Fruit fly (Drosophila melanogaster): Measurements from ENCODE around the gene Six4.

The Six4 gene

dm6 chr3L:20837040-20837830 lies 44.7 kb upstream of the Six4 start, which contains the start of gene CG13255 (continued):
- TF ChIP-seq CG18764 (GFP tag; optimal IDR thresholded peaks at IDR 0.05) (no peak), ind (GFP tag; optimal IDR thresholded peaks at IDR 0.05) (peak; percentile 53), jigr1 (GFP tag; IDR thresholded peaks at IDR 0.05) (no peak), CG3407 (GFP tag; optimal IDR thresholded peaks at IDR 0.05) (no peak), CG2712 (tag; optimal IDR thresholded peaks at IDR 0.05) (peak; percentile 3), Fer3 (tag; optimal IDR thresholded peaks at IDR 0.05) (no peak), tx (GFP tag; optimal IDR thresholded peaks at IDR 0.05) (peak; percentile 13), Dfd (GFP tag; optimal IDR thresholded peaks at IDR 0.05) (no peak), dan (GFP tag; IDR thresholded peaks at IDR 0.05) (no peak), CG4328 (GFP tag; optimal IDR thresholded peaks at IDR 0.05) (no peak), lola (GFP tag; optimal IDR thresholded peaks at IDR 0.05) (no peak), ara (GFP tag; IDR thresholded peaks at IDR 0.05) (no peak), al (GFP tag; IDR thresholded peaks at IDR 0.05) (0 out of 2 replicates have a peak, but pooled peaks have one; percentile 25), yki (optimal IDR thresholded peaks at IDR 0.05) (no peak), CG5180 (GFP tag; optimal IDR thresholded peaks at IDR 0.05) (no peak), twi (tag; optimal IDR thresholded peaks at IDR 0.05) (peak; percentile 2), Mes4 (GFP tag; optimal IDR thresholded peaks at IDR 0.05) (no peak), zfh2 (GFP tag; optimal IDR thresholded peaks at IDR 0.05) (peak; percentile 64), C15 (GFP tag; IDR thresholded peaks at IDR 0.05) (no peak), CG6854 (GFP tag; optimal IDR thresholded peaks at IDR 0.05) (no peak), Trl (optimal IDR thresholded peaks at IDR 0.05) (no peak), Trl (GFP tag; optimal IDR thresholded peaks at IDR 0.05) (peak; percentile 24), pzg (GFP tag; optimal IDR thresholded peaks at IDR 0.05) (no peak), psq (GFP tag; optimal IDR thresholded peaks at IDR 0.05) (no peak), Atf3 (GFP tag; optimal IDR thresholded peaks at IDR 0.05) (no peak), vvl (GFP tag; IDR thresholded peaks at IDR 0.05) (no peak), Blimp-1 (GFP tag; optimal IDR thresholded peaks at IDR 0.05) (peak; percentile 24), Bteb2 (GFP tag; optimal IDR thresholded peaks at IDR 0.05) (peak; percentile 47), CG2116 (GFP tag; optimal IDR thresholded peaks at IDR 0.05) (no peak), NfI (GFP tag; optimal IDR thresholded peaks at IDR 0.05) (peak; percentile 52), Elba2 (GFP tag; optimal IDR thresholded peaks at IDR 0.05) (no peak), org-1 (GFP tag; optimal IDR thresholded peaks at IDR 0.05) (peak; percentile 59), CG14860 (GFP tag; IDR thresholded peaks at IDR 0.05; ENCODE audit: partially characterized antibody) (no peak), CG7556 (GFP tag; optimal IDR thresholded peaks at IDR 0.05) (peak; percentile 69), sima (GFP tag; optimal IDR thresholded peaks at IDR 0.05) (no peak), kni (GFP tag; optimal IDR thresholded peaks at IDR 0.05) (no peak), chinmo (GFP tag; IDR thresholded peaks at IDR 0.05; ENCODE audit: partially characterized antibody) (no peak), CG13624 (GFP tag; optimal IDR thresholded peaks at IDR 0.05) (no peak), nom (GFP tag; optimal IDR thresholded peaks at IDR 0.05) (no peak), CG10462 (GFP tag; optimal IDR thresholded peaks at IDR 0.05) (no peak), CG2889 (GFP tag; IDR thresholded peaks at IDR 0.05) (no peak), CG17829 (tag; optimal IDR thresholded peaks at IDR 0.05) (no peak), caup (GFP tag; optimal IDR thresholded peaks at IDR 0.05; ENCODE audit: severe bottlenecking) (no peak), chn (GFP tag; optimal IDR thresholded peaks at IDR 0.05) (no peak), zen2 (GFP tag; IDR thresholded peaks at IDR 0.05; ENCODE audit: partially characterized antibody) (no peak), Six4 (GFP tag; optimal IDR thresholded peaks at IDR 0.05) (no peak), CG6689 (GFP tag; IDR thresholded peaks at IDR 0.05) (0 out of 2 replicates have a peak, but pooled peaks have one; percentile 28), MBD-R2 (GFP tag; IDR thresholded peaks at IDR 0.05) (no peak), CG12299 (tag; optimal IDR thresholded peaks at IDR 0.05) (no peak), vfl (GFP tag; optimal IDR thresholded peaks at IDR 0.05) (peak; percentile 14)

Measured in whole organism, embryonic.